Fruit fly (Drosophila melanogaster) ovary, adult (tissue): ENCODE data around the gene beat-IIa.

ENCODE experiments used
- CG17801 ChIP-seq: fragments of 200-800 bp; optimal IDR thresholded peaks from 2 replicates; lab custom pipeline; 2019; ENCODE audit warnings: missing biosample characterization, mild to moderate bottlenecking, missing genetic modification characterization, moderate library complexity; ENCODE audit not compliant: partially characterized antibody

Gene beat-IIa

dm6 chr3R:17366023-17366422 lies at the start of gene beat-IIa:
Gene beat-IIa (minus strand): TSS chr3R:17366119.
- TF ChIP-seq CG17801 (GFP tag; lab: Kevin White, UChicago) = no peak

DNA sequence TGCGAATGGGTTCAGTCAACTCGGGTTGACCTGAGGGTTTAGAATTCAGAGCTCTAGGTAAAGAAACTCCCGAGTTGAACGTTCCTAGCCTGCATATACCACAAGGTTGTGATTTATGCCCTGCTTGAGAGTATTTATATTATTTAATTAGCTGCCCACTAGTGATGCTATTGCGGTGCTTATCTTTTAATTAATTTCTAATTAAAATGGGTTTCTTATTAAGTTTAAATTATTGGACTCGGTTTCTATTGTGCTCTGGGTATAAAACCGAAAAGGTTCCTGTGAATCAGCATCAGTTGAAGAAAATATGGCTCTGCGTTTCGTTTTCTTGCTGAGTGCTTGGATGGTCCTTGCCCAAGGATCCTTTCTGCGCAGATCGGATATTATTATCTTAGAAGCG lies 49.5 kb upstream of the beat-IIa start, which contains the start of gene CG5866:
CG5866 (plus strand) TSS at position 301 of the 400 bp plus-strand sequence.
- no peak for TF ChIP-seq CG17801 (GFP tag; lab: Kevin White, UChicago)

DNA sequence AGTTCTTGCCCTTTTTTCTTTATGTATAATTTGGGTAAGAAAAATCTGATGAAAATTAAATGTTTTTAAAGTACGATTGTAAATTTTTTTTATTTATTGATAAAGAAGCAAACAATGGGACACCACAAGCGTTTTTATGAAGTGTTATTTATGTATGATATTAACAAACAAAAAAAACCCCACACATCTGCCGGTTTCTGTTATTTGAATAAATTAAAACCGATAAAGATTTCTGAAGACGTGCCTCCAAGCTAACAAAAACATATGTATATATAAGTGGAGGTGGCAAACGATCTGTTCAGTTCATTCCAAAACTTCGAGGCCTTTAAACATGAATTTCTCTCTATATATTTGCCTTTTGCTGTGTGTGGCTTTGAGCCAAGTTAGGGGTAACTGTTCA lies 47.7 kb upstream of the beat-IIa start, which contains the start of gene CG42822:
CG42822 (plus strand) TSS at position 301 of the 400 bp plus-strand sequence.
- no peak for TF ChIP-seq CG17801 (GFP tag; lab: Kevin White, UChicago)

- no peak for TF ChIP-seq CG17801 (GFP tag; lab: Kevin White, UChicago)
Observed at dm6 chr3R:17412458-17413127, 46.7 kb upstream of the beat-IIa start, which contains the start of gene CG42821. Gene CG42821 (plus strand): TSS chr3R:17413077.

DNA sequence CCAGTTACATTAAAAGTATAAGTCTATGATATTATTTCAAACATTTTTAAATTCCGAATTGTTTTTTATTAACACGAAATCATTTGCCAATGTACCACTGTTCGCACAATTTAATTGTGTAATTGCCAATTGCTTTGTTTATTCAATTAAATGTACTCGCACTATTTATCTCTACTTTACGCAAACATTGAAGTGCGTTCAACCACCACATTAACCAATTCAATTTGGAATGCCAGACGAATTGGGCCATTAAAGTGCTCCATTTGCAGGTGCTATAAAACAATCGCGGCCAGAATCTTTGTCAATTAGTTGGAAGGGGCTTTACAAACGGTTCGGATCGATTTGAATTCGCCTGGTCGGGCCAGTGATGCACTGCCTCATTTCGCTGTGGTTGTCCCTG lies 44.9 kb upstream of the beat-IIa start, which contains the start of gene CG5863:
CG5863 (plus strand) TSS at position 301 of the 400 bp plus-strand sequence.
- TF ChIP-seq CG17801 (GFP tag; lab: Kevin White, UChicago) = no peak

DNA sequence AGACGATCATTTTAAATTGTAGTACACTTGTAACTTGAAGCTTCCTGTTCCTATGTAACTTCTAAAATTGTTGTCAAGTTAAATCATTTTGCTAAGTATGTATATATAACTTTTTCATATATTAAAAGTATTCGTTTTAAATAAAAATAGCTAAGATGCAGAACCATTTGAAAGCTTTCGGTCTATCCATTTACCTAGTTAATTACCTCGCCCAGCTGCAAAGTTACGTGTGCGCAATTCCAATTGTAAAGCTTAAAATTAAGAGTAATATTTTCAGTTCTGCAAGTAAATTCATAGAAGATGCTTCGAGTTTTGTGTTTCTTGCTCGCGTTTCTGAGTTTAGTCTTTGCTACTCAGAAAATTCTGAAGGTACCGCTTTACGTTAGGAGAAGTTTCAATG lies 43.4 kb upstream of the beat-IIa start, which contains the start of gene CG5860:
CG5860 (plus strand) TSS at position 301 of the 400 bp plus-strand sequence.
- TF ChIP-seq CG17801 (GFP tag; lab: Kevin White, UChicago) = no peak

DNA sequence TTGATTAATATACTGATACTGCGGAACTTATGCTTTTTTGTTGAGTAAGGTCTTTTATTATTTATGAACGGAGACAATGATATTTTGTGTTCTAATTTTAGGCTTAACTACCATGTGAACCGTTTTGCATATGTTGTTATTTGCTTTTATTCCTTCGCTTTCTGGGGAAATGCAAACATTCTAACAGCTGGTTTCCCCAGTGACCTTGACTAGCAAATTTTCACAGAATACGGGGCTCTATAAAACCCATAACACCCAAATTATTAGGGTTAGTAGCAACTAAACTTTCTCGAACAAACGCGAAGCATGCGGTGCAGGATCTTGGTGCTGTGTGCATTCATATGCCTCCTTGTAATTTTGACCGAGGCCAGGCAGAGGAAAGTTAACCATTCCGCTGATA lies 41.7 kb upstream of the beat-IIa start, which contains the start of gene CG17283:
CG17283 (plus strand) TSS at position 301 of the 400 bp plus-strand sequence.
- no peak for TF ChIP-seq CG17801 (GFP tag; lab: Kevin White, UChicago)

- TF ChIP-seq CG17801 (GFP tag; lab: Kevin White, UChicago) = no peak
Observed at dm6 chr3R:17406411-17406810, 40.5 kb upstream of the beat-IIa start, which contains the start of the genes CG42824 and CG42798. Gene CG42824 (minus strand): TSS chr3R:17406511. Gene CG42798 (plus strand): TSS chr3R:17406678.

dm6 chr3R:17405009-17405408 lies 39.1 kb upstream of the beat-IIa start, which contains the start of gene CG42823:
Gene CG42823 (minus strand): TSS chr3R:17405109.
- no peak for TF ChIP-seq CG17801 (GFP tag; lab: Kevin White, UChicago)

- TF ChIP-seq CG17801 (GFP tag; lab: Kevin White, UChicago) = no peak
Observed at dm6 chr3R:17404155-17404554, 38.2 kb upstream of the beat-IIa start.

DNA sequence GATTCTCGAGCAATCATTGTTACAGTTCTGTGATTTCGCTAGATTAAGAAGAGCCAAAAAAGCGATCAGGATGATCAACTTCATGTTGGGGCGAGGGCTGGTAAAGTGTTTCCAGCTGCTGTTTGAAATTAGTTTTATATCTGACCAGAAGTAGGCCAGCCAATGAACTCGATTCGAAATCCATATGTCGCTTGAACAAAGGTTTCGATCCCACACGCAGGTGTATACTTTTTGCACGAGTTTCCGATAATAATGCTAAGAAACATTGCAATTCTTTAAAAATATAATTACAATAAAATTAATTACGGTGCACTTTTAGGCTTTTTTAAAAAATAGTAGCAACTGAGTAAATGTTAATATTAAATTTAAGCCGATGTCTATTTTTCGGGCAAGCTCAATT lies 37.7 kb upstream of the beat-IIa start, which contains the start of gene CG34280:
CG34280 (minus strand) TSS at position 101 of the 400 bp plus-strand sequence.
- no peak for TF ChIP-seq CG17801 (GFP tag; lab: Kevin White, UChicago)

- TF ChIP-seq CG17801 (GFP tag; lab: Kevin White, UChicago) = no peak
Observed at dm6 chr3R:17403188-17403587, 37.3 kb upstream of the beat-IIa start, which contains the start of gene CG34279. Gene CG34279 (minus strand): TSS chr3R:17403288.

DNA sequence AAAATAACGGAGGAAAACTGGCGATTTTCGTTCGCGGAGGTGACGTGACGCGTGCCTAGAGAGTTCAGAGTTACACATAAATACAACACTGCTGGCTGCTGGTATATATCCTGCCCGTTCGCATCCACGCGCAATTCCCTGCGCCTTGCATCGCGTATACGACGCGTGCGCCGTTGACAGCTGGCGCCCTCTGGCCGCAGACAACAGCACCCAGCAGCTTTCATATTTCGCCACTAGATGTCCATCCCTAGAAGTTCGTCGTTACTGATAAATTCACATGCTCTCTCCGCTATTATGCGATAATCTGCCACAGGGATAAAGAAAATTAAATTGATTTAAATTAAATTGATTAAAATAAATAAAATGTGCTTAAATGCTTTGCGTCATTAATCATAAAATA lies 36.5 kb upstream of the beat-IIa start, which contains the start of gene Sur-8:
Sur-8 (minus strand) TSS at position 82 of the 400 bp plus-strand sequence.
- TF ChIP-seq CG17801 (GFP tag; lab: Kevin White, UChicago) = no peak

DNA sequence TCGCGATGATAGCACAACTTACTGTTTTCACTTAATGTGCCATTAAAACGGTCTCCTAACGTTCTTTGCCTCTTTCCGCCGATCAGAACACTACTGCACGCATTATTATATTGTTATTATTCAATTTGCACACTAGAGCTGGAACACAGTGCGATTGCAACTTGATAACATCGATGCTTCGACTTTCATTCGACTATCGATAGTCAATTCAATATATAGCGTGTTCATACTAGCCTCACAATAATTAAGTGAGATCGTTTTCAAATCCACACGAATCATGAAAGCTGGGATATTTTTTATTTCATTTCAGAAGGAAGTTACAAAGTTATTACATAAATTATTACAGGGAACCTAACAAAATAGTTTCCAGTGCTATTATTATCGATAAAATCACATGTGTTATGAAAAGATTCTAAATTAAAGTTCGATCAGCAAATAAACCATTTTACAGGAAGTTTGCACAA lies 35.4 kb upstream of the beat-IIa start:
- peak; percentile 20 for TF ChIP-seq CG17801 (GFP tag; lab: Kevin White, UChicago)

DNA sequence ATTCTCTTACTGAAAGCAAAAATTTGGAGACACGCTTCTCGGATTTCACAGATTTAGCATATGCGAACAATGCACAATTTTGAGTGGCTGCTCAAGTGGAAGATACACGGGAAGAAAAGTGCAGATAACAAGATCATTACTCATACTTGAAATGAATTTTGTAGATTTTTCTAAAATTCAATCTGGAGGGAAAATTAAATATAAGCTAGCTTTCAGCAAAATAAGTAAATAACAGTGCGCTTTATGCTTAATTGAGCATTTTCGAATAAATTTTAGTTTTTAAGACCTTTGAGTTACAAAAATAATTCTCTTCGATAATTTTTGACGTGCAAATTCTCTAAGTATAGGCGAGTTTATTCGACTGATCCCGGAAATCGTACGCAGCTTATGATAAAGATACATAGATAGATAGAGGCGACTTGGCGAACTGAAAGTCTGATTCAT lies 34.8 kb upstream of the beat-IIa start:
- peak; percentile 51 for TF ChIP-seq CG17801 (GFP tag; lab: Kevin White, UChicago)
